Fruit fly (Drosophila melanogaster): ENCODE data around the gene Cyp28a5.

DNA sequence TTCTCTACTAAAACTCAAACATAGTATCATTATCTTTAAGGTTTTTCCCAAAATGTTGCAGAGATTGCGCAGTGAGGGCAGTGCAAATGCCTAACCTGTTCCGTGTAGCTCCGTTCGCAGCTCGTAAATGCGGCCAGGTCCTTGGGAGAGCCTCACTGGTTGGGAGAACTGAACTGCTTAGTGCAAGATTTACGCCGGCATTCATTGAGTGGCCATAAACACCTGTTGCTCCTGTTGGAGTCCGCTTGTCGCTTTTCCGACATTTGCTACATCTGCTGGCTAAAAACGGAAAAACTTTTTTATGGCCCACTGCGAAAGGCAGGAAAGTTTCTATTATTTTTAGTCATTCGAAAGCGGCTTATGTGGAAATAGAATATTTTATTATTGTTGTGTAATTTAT lies 24.8 kb downstream of the Cyp28a5 start:
- TF ChIP-seq CG5204 (GFP tag; optimal IDR thresholded peaks at IDR 0.05) (no peak), Hr96 (GFP tag; optimal IDR thresholded peaks at IDR 0.05) (no peak), Mnt (GFP tag; optimal IDR thresholded peaks at IDR 0.05) (no peak), Crg-1 (GFP tag; optimal IDR thresholded peaks at IDR 0.05) (no peak), CG7045 (GFP tag; optimal IDR thresholded peaks at IDR 0.05) (no peak), tj (GFP tag; optimal IDR thresholded peaks at IDR 0.05) (no peak), cnc (optimal IDR thresholded peaks at IDR 0.05) (no peak), pad (GFP tag; optimal IDR thresholded peaks at IDR 0.05) (no peak), kay (GFP tag; ENCODE audit: borderline replicate concordance) (no peak), CG7101 (tag; optimal IDR thresholded peaks at IDR 0.05) (no peak), CG11617 (GFP tag; optimal IDR thresholded peaks at IDR 0.05) (no peak)
